Worm (Caenorhabditis elegans): ENCODE data around the gene F25F2.1.

Gene F25F2.1

DNA sequence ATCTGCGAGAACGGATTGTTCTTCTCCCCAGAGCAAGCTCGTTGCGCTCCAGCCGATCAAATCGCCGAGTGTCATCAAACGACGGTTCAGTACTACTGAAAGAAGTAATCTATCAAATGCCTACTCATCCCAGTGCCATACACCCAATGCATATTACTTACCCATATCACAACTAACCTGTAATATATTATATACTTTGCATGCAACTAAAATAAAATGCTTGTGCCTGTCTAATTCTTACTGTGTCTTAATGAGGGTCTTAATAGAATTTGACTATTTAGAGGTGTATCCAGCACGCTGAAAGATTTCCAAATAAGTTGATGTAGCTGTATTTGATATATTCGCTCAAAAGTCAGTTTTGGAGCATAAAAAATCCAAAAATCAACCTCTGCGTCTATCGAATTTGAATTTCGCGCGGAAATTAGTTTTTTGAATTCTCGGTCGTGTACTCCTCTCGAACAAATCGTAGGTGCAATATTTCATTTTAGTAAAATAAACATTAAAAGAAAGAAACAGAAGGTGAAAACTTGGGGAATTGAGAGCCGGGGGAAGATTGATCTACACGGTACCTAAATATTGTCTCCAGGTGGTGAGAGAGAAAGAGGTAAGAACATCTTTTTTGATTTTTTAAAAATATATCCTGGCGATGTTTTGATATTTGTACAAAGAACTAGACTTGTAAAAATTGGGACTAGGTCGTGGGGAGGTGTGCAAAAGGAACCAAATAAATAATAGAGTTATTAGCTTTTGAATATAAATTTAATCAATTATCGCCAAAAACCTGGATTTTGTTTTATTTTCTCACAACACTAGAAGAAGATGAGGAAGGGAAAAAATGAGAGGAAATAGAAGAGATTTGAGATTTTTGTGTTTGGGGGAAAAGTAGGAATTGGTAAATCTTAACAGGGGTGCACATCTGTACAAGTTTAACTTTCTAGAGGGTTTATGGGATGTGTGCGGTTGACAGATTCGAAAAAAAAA lies 17.2 kb upstream of the F25F2.1 start:
- no peak for TF ChIP-seq unc-62 (GFP tag; optimal IDR thresholded peaks at IDR 0.05)

DNA sequence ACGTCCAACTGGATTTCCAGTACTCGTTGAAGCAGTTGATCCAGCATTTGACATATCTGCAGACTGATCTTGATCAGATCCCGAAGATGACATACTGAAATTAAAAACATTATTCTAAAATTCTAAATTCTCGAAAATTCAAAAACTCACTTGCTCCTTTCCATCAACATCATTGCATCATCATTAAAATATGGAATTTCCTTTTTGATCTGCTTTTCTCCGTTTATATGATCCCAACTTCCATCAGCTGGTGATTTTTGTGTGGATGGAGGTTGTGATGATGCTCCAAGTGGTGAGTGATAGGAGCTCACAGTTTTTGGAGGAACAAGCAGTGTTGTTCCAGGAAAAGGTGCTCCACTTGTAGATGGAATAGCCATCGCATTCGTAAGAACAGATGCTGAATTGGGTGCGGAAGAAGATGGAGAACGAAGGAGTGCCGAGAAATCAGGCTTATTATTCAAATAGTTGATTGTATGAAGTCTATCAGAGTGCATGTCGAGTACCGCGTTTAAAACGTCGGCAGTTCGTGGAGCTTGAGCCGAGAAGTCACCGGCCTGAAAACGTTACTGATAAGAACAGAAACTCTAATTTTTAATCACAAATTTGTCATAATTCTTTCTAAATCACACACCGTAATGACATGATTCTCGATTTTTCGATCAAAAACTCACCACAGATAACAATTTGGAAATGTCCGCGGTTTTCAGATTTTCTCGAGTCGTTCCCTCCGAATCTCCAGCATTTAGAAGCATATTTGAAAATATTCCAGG lies 15.5 kb upstream of the F25F2.1 start:
- TF ChIP-seq unc-62 (GFP tag; optimal IDR thresholded peaks at IDR 0.05): no peak

DNA sequence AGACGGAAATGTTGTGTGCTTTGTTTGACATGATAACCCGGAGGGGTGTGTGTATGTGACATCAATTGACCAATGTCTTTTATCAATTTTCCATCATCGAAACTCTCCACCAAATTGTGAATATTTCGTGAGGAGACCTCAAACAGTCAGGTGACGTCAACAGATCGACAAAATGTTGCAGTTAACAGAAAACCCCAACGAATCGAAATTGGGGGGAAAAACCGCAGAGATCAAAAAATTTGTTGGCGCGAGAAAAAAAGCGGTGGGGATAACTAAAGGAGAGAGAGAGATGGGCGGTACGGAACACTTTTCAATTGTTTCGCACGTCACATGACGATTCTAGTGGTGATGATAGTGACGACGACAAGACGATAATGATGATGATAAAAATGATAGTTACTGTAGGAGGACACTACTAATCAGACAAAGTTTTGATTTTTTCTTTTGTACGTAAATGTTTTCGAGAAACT lies 14.1 kb upstream of the F25F2.1 start:
- no peak for TF ChIP-seq unc-62 (GFP tag; optimal IDR thresholded peaks at IDR 0.05)

DNA sequence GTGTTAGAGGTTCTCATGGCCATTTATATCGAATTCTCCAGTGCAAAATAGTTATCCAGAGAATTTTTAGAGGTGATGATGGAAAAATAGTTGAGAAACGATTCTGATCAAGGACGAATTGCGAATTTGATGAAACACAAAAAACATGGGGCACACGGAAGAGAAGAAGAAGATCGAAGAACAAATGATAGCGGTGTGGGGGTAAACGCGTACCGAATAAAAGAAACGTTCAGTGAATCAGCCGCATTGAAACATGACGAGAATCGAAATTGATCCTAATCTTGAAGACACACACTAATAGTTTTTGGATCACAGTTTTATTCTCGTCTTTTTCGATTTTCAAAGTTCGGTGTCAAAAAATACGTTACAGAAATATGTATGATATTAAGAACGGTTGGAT lies 13.4 kb upstream of the F25F2.1 start:
- TF ChIP-seq unc-62 (GFP tag; optimal IDR thresholded peaks at IDR 0.05): no peak

ce11 chrIII:4495685-4496084 lies 13.0 kb upstream of the F25F2.1 start:
- TF ChIP-seq unc-62 (GFP tag; optimal IDR thresholded peaks at IDR 0.05): no peak

ce11 chrIII:4496085-4496484 lies 12.6 kb upstream of the F25F2.1 start:
- TF ChIP-seq unc-62 (GFP tag; optimal IDR thresholded peaks at IDR 0.05): no peak

DNA sequence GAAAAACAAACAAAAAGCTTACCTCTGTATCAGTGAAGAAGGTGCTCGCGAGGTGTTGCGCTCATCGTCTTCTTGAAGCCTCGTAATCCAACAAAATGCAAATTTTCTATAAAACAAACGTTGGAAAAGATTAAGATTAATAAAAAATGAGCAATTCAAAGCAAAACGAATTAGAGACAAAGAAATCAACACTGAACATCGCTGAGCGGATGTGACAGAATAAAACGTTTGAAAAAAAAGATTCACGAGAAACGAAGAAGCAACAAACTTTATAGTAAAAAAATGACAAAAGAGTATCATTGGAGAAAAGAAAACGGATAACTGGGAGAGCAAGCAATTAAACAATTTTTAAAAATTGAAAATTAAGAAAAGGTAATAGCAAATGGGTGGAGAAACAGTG lies 9.7 kb upstream of the F25F2.1 start, which contains the start of the genes C07G2.5 and atf-7:
Gene C07G2.5, minus strand, starts transcription at position 101 of the 400 bp plus-strand sequence.
Gene atf-7, minus strand, starts transcription at position 108 of the 400 bp plus-strand sequence.
- TF ChIP-seq unc-62 (GFP tag; optimal IDR thresholded peaks at IDR 0.05): no peak

- TF ChIP-seq unc-62 (GFP tag; optimal IDR thresholded peaks at IDR 0.05): no peak
Measured at ce11 chrIII:4502559-4503240, 6.0 kb upstream of the F25F2.1 start.

DNA sequence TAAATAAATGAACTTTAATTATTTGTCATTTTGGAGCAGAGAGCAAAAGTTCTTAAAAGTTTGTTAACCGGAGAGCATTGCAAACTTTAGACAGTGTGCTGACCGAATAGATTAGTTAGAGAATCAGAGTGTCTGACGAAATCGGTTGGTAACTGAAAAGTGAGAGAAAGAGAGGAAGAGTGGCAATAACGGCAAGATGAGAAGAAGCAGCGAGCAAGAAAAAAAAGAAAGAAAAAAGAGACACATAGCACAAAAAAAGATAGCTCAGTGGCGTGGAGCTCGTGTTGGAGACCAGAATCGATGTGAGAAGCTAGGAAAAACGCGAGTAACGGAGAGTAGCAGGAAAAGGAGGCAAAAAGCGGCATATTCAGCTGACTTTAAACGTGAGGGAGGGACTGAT lies 4.3 kb upstream of the F25F2.1 start:
- TF ChIP-seq unc-62 (GFP tag; optimal IDR thresholded peaks at IDR 0.05): no peak

ce11 chrIII:4504934-4505484 lies 3.6 kb upstream of the F25F2.1 start:
- no peak for TF ChIP-seq unc-62 (GFP tag; optimal IDR thresholded peaks at IDR 0.05)

DNA sequence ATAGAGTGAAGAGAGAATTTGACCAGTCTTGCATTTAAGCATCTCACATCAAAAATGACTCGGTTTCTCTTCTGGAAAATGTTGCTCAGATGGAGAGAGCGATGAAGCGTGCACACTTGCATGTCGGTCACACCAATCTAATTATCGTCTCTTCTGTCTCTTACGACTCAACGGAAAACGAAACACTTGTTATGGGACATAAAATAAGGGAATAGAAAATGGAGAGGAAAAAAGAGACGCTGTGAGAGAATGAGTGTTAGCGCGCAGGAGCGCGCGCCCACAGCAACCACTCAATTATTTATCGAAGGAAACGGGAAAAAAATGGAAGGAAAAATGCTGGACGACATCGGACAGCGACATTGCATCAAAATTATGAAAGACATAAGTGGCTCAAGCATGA lies 2.9 kb upstream of the F25F2.1 start:
- no peak for TF ChIP-seq unc-62 (GFP tag; optimal IDR thresholded peaks at IDR 0.05)

- TF ChIP-seq unc-62 (GFP tag; optimal IDR thresholded peaks at IDR 0.05): no peak
Measured at ce11 chrIII:4506140-4506539, 2.5 kb upstream of the F25F2.1 start.

DNA sequence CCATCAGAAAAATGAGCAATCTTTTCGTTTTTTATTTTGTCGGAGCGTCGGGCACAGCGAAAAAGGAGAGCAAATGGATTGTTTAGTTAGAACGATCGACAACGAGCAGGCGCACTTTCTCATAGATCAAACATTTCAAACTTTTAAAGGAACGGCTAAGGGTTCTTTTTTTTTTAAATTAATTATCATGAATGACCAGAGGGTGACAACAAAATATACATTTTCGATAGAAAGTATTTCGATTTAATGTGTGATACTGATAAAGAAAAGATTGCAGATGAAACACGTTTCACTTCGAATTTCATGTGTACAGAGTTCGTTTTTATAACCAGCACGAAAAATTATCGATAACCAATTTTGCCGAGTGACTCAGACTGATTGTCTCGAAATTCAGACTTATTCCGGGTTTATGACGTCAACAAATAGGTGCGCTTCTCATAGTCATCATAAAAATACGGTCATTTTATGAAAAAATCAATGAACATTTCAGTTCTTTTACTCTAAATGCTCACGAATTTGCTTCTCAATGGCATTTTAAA lies 2.0 kb upstream of the F25F2.1 start:
- no peak for TF ChIP-seq unc-62 (GFP tag; optimal IDR thresholded peaks at IDR 0.05)

DNA sequence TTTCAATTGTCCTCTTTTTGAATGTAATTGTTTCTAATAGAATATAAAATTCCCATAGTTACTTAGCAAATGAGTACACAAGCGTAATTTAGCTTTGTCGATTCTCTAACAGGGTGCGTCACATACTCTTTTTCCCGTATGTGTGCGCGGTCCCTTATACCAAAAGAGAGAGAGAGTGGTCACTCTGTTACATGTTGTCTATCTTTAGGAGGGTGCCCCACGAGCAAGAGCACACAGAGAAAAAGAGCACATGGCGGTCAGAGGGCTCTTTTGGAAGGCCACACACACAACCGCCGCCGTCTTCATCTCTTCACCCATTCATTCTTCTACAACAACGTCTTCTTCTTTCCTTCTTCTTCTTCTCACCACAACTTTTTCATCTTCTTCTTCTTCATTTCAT lies 5.3 kb downstream of the F25F2.1 start:
- TF ChIP-seq unc-62 (GFP tag; optimal IDR thresholded peaks at IDR 0.05): no peak

- no peak for TF ChIP-seq unc-62 (GFP tag; optimal IDR thresholded peaks at IDR 0.05)
Measured at ce11 chrIII:4515173-4515572, 6.5 kb downstream of the F25F2.1 start.
